Worm (Caenorhabditis elegans) whole organism, L1 larva: ENCODE measurements around the gene alh-11.

Experiments used
- C04F5.9 ChIP-seq: sonication (generic microtip); optimal IDR thresholded peaks from 2 replicates; lab custom pipeline; 2016; ENCODE audit warnings: missing genetic modification characterization, missing compliant biosample characterization
- C34B4.2 ChIP-seq: sonication (generic microtip); optimal IDR thresholded peaks from 2 replicates; lab custom pipeline; 2017; ENCODE audit warnings: mild to moderate bottlenecking, missing genetic modification characterization, missing compliant biosample characterization
- Y116A8C.19 ChIP-seq: sonication (generic microtip); optimal IDR thresholded peaks from 2 replicates; lab custom pipeline; 2016; ENCODE audit warnings: missing compliant biosample characterization, missing genetic modification characterization, borderline replicate concordance
- alr-1 ChIP-seq: fragments of 200-800 bp; sonication (Bioruptor generic); optimal IDR thresholded peaks from 2 replicates; lab custom pipeline; 2018; ENCODE audit warnings: borderline replicate concordance, mild to moderate bottlenecking, missing genetic modification characterization, missing compliant biosample characterization
- blmp-1 ChIP-seq: fragments of 150-350 bp; optimal IDR thresholded peaks from 2 replicates; lab custom pipeline; 2014; ENCODE audit warnings: missing biosample characterization, missing genetic modification characterization
- ceh-8 ChIP-seq: fragments of 200-800 bp; sonication (Bioruptor generic); optimal IDR thresholded peaks from 2 replicates; lab custom pipeline; 2018; ENCODE audit warnings: mild to moderate bottlenecking, missing genetic modification characterization, moderate library complexity, missing compliant biosample characterization
- ceh-88 ChIP-seq: fragments of 200-800 bp; sonication (Bioruptor generic); IDR thresholded peaks from 2 replicates; pipeline ENCODE4 v1.3.6; 2022; ENCODE audit warnings: missing genetic modification characterization, missing compliant biosample characterization
- ceh-90 ChIP-seq: sonication (generic microtip); optimal IDR thresholded peaks from 2 replicates; lab custom pipeline; 2016; ENCODE audit warnings: missing genetic modification characterization, missing compliant biosample characterization
- ces-1 ChIP-seq: fragments of 150-350 bp; optimal IDR thresholded peaks from 2 replicates; lab custom pipeline; 2014; ENCODE audit warnings: missing biosample characterization, missing genetic modification reagents, missing genetic modification characterization
- dpl-1 ChIP-seq, 3 experiments: fragments of 150-350 bp in 2 of 3; sonication (generic microtip) in 1 of 3; optimal IDR thresholded peaks; 2 replicates each; lab custom pipeline; 2014 to 2017; ENCODE audit warnings: missing biosample characterization in 3 of 3, missing genetic modification characterization in 3 of 3, missing genetic modification reagents in 3 of 3
- dsc-1 ChIP-seq: sonication (generic microtip); optimal IDR thresholded peaks from 2 replicates; lab custom pipeline; 2016; ENCODE audit warnings: mild to moderate bottlenecking, missing genetic modification characterization, missing compliant biosample characterization
- efl-1 ChIP-seq, 4 experiments: fragments of 150-350 bp; optimal IDR thresholded peaks in 3 of 4; peaks in 1 of 4; 1 replicate in 1 of 4; 2 replicates in 3 of 4; lab custom pipeline; 2014; ENCODE audit warnings: missing biosample characterization in 2 of 4, missing genetic modification characterization in 2 of 4, missing genetic modification reagents in 2 of 4
- efl-3 ChIP-seq: fragments of 200-800 bp; sonication (Bioruptor generic); optimal IDR thresholded peaks from 2 replicates; lab custom pipeline; 2018; ENCODE audit warnings: mild to moderate bottlenecking, missing genetic modification characterization, missing compliant biosample characterization
- egl-13 ChIP-seq: sonication (generic microtip); optimal IDR thresholded peaks from 2 replicates; lab custom pipeline; 2016; ENCODE audit warnings: missing genotype, missing genetic modification reagents, missing genetic modification characterization, missing compliant biosample characterization
- elt-2 ChIP-seq: sonication (generic microtip); optimal IDR thresholded peaks from 2 replicates; lab custom pipeline; 2016; ENCODE audit warnings: missing genetic modification characterization, mild to moderate bottlenecking, inconsistent platforms, missing compliant biosample characterization, missing genetic modification reagents
- elt-3 ChIP-seq, 6 experiments: fragments of 150-350 bp in 1 of 6; sonication (generic microtip); optimal IDR thresholded peaks; 2 replicates each; lab custom pipeline; 2017 to 2018; ENCODE audit warnings: missing biosample characterization in 6 of 6, missing genetic modification characterization in 6 of 6, inconsistent platforms in 1 of 6
- ets-5 ChIP-seq: fragments of 200-800 bp; sonication (Bioruptor generic); IDR thresholded peaks from 2 replicates; pipeline ENCODE4 v1.3.6; 2022; ENCODE audit warnings: missing genetic modification characterization, missing compliant biosample characterization
- fkh-10 ChIP-seq: sonication (generic microtip); optimal IDR thresholded peaks from 2 replicates; lab custom pipeline; 2017; ENCODE audit warnings: missing biosample characterization, missing genetic modification reagents, missing genetic modification characterization
- fkh-8 ChIP-seq: sonication (generic microtip); optimal IDR thresholded peaks from 2 replicates; lab custom pipeline; 2016; ENCODE audit warnings: mild to moderate bottlenecking, missing genetic modification characterization, missing compliant biosample characterization
- grh-1 ChIP-seq: fragments of 200-800 bp; sonication (Bioruptor generic); IDR thresholded peaks from 2 replicates; pipeline ENCODE4 v1.3.6; 2022; ENCODE audit warnings: missing genetic modification reagents, missing genetic modification characterization, missing compliant biosample characterization
- hlh-4 ChIP-seq: sonication (generic microtip); optimal IDR thresholded peaks from 2 replicates; lab custom pipeline; 2016; ENCODE audit warnings: mild to moderate bottlenecking, missing genetic modification characterization, missing compliant biosample characterization
- isw-1 ChIP-seq: fragments of 200-800 bp; sonication (Bioruptor generic); IDR thresholded peaks from 2 replicates; pipeline ENCODE4 v1.3.6; 2022; ENCODE audit warnings: missing genetic modification characterization, missing compliant biosample characterization
- lin-13 ChIP-seq: fragments of 150-350 bp; optimal IDR thresholded peaks from 2 replicates; lab custom pipeline; 2014; ENCODE audit warnings: missing biosample characterization, missing genetic modification reagents, missing genetic modification characterization
- lin-14 ChIP-seq: fragments of 200-800 bp; sonication (Bioruptor generic); optimal IDR thresholded peaks from 2 replicates; lab custom pipeline; 2018; ENCODE audit warnings: mild to moderate bottlenecking, missing genetic modification characterization, moderate library complexity, missing compliant biosample characterization
- lin-35 ChIP-seq, 2 experiments: fragments of 150-350 bp; optimal IDR thresholded peaks; 2 replicates each; lab custom pipeline; 2014; ENCODE audit warnings: missing biosample characterization in 2 of 2, missing genetic modification characterization in 2 of 2, missing genetic modification reagents in 2 of 2
- lin-39 ChIP-seq: fragments of 150-350 bp; optimal IDR thresholded peaks from 2 replicates; lab custom pipeline; 2014; ENCODE audit warnings: missing biosample characterization, missing genetic modification reagents, missing genetic modification characterization
- lir-3 ChIP-seq: sonication (generic microtip); optimal IDR thresholded peaks from 2 replicates; lab custom pipeline; 2016; ENCODE audit warnings: mild to moderate bottlenecking, missing genetic modification characterization, moderate library complexity, missing compliant biosample characterization; ENCODE audit not compliant: poor library complexity
- lsy-2 ChIP-seq, 2 experiments: fragments of 150-350 bp; optimal IDR thresholded peaks; 2 replicates each; lab custom pipeline; 2014; ENCODE audit warnings: missing biosample characterization in 2 of 2, missing genetic modification characterization in 2 of 2
- mab-9 ChIP-seq: fragments of 200-800 bp; sonication (Bioruptor generic); IDR thresholded peaks from 2 replicates; pipeline ENCODE4 v1.3.6; 2022; ENCODE audit warnings: missing genetic modification reagents, missing genetic modification characterization, missing compliant biosample characterization
- mep-1 ChIP-seq: fragments of 150-350 bp; optimal IDR thresholded peaks from 2 replicates; lab custom pipeline; 2014; ENCODE audit warnings: missing biosample characterization, missing genetic modification characterization
- nhr-20 ChIP-seq: sonication (generic microtip); optimal IDR thresholded peaks from 2 replicates; lab custom pipeline; 2016; ENCODE audit warnings: mild to moderate bottlenecking, missing genetic modification characterization, missing compliant biosample characterization
- nhr-47 ChIP-seq: sonication (generic microtip); optimal IDR thresholded peaks from 2 replicates; lab custom pipeline; 2016; ENCODE audit warnings: mild to moderate bottlenecking, missing genetic modification characterization, moderate library complexity, missing compliant biosample characterization
- nhr-71 ChIP-seq: sonication (generic microtip); optimal IDR thresholded peaks from 2 replicates; lab custom pipeline; 2016; ENCODE audit warnings: mild to moderate bottlenecking, missing genetic modification characterization, moderate library complexity, missing compliant biosample characterization
- nhr-85 ChIP-seq: sonication (generic microtip); peaks from one replicate; lab custom pipeline; 2016; ENCODE audit warnings: missing genetic modification characterization, inconsistent platforms, missing compliant biosample characterization
- pag-3 ChIP-seq: sonication (generic microtip); optimal IDR thresholded peaks from 2 replicates; lab custom pipeline; 2017; ENCODE audit warnings: missing genetic modification characterization, mild to moderate bottlenecking, missing compliant biosample characterization, antibody characterized with exemption, borderline replicate concordance; ENCODE audit not compliant: insufficient read depth
- pax-3 ChIP-seq: fragments of 200-800 bp; sonication (Bioruptor generic); optimal IDR thresholded peaks from 2 replicates; lab custom pipeline; 2018; ENCODE audit warnings: mild to moderate bottlenecking, missing genetic modification characterization, moderate library complexity, missing compliant biosample characterization
- rnt-1 ChIP-seq: sonication (generic microtip); optimal IDR thresholded peaks from 2 replicates; lab custom pipeline; 2016; ENCODE audit warnings: mild to moderate bottlenecking, missing genetic modification characterization, moderate library complexity, missing compliant biosample characterization
- snpc-4 ChIP-seq: fragments of 150-350 bp; optimal IDR thresholded peaks from 2 replicates; lab custom pipeline; 2014; ENCODE audit warnings: missing biosample characterization, missing genetic modification characterization
- sox-4 ChIP-seq: sonication (generic microtip); optimal IDR thresholded peaks from 2 replicates; lab custom pipeline; 2016; ENCODE audit warnings: missing genetic modification characterization, missing compliant biosample characterization
- swsn-7 ChIP-seq: sonication (generic microtip); optimal IDR thresholded peaks from 2 replicates; lab custom pipeline; 2016; ENCODE audit warnings: missing genetic modification characterization, missing compliant biosample characterization
- unc-62 ChIP-seq: fragments of 150-350 bp; optimal IDR thresholded peaks from 2 replicates; lab custom pipeline; 2014; ENCODE audit warnings: missing biosample characterization, missing genetic modification reagents, missing genetic modification characterization
- unc-98 ChIP-seq: fragments of 200-800 bp; sonication (Bioruptor generic); IDR thresholded peaks from 2 replicates; pipeline ENCODE4 v1.3.6; 2022; ENCODE audit warnings: missing genetic modification characterization, missing compliant biosample characterization
- vab-15 ChIP-seq: sonication (generic microtip); optimal IDR thresholded peaks from 2 replicates; lab custom pipeline; 2017; ENCODE audit warnings: missing genotype, mild to moderate bottlenecking, missing genetic modification characterization, missing compliant biosample characterization
- xbp-1 ChIP-seq: sonication (generic microtip); optimal IDR thresholded peaks from 2 replicates; lab custom pipeline; 2016; ENCODE audit warnings: missing genetic modification characterization, missing compliant biosample characterization

Gene alh-11

DNA sequence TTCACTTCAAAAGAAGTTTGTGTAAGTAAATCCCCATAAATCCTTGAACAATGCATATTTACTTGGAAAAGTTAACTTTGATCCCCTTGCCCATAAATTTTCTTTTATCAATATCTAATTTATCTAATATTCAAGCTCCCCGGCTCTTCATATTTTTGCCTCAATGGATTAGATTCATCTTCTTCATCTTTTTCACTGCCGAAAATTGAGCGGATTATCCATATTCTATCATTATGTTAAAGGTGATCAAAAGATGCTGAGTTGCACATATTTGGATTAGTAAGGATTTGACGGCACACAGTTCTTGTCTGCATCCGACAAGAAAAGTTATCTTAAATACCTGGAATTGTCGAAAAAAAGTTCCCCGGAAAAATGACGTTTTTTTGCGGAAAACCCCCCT, 11.9 kb upstream of the alh-11 start (continued):
- TF ChIP-seq sox-4 (tag; lab: Kevin White, UChicago) (peak; percentile 58), lin-39 (tag; lab: Kevin White, UChicago) (no peak), dsc-1 (tag; lab: Kevin White, UChicago) (peak; percentile 91), hlh-4 (tag; lab: Kevin White, UChicago) (no peak), mab-9 (no peak), mep-1 (tag; lab: Kevin White, UChicago) (no peak), ceh-88 (GFP tag; lab: Robert Waterston, UW) (no peak), Y116A8C.19 (tag; lab: Kevin White, UChicago) (no peak), pax-3 (tag; lab: Kevin White, UChicago) (peak; percentile 46)

ce11 chrIII:789604-790003, 10.9 kb upstream of the alh-11 start:
- TF ChIP-seq efl-1 (optimal IDR thresholded peaks at IDR 0.05; lab: Kevin White, UChicago): no peak
- TF ChIP-seq efl-1 (GFP tag; optimal IDR thresholded peaks at IDR 0.05 in 1 of 2; lab: Kevin White, UChicago): peak in 1 of 2 experiments; percentile 80
- peak; percentile 56 for TF ChIP-seq nhr-47 (tag; lab: Kevin White, UChicago)
- TF ChIP-seq xbp-1 (tag; lab: Kevin White, UChicago): peak; percentile 7
- peak; percentile 30 for TF ChIP-seq egl-13
- peak in 1 of 2 experiments; percentile 24 for TF ChIP-seq lsy-2 (tag; optimal IDR thresholded peaks at IDR 0.05; lab: Kevin White, UChicago)
- peak; percentile 18 for TF ChIP-seq fkh-10 (GFP tag; lab: Kevin White, UChicago)
- peak; percentile 94 for TF ChIP-seq dsc-1 (tag; lab: Kevin White, UChicago)
- peak; percentile 69 for TF ChIP-seq nhr-71
- TF ChIP-seq ces-1 (GFP tag; lab: Kevin White, UChicago): no peak
- no peak for TF ChIP-seq unc-98 (GFP tag; lab: Robert Waterston, UW)
- peak; percentile 3 for TF ChIP-seq swsn-7
- no peak for TF ChIP-seq elt-2 (tag; lab: Kevin White, UChicago)
- peak; percentile 20 for TF ChIP-seq lin-14 (GFP tag; lab: Kevin White, UChicago)
- peak; percentile 35 for TF ChIP-seq nhr-85 (tag; lab: Kevin White, UChicago)
- peak; percentile 84 for TF ChIP-seq fkh-8
- peak; percentile 85 for TF ChIP-seq sox-4 (tag; lab: Kevin White, UChicago)

- TF ChIP-seq dpl-1 (GFP tag; optimal IDR thresholded peaks at IDR 0.05; lab: Kevin White, UChicago) (peak; percentile 68 to 82 (median 70)), grh-1 (GFP tag; lab: Robert Waterston, UW) (no peak), lir-3 (peak; percentile 90), xbp-1 (tag; lab: Kevin White, UChicago) (peak; percentile 74), sox-4 (tag; lab: Kevin White, UChicago) (peak; percentile 62), snpc-4 (tag; lab: Kevin White, UChicago) (peak; percentile 51), blmp-1 (tag; lab: Kevin White, UChicago) (peak; percentile 66), hlh-4 (tag; lab: Kevin White, UChicago) (no peak), alr-1 (tag; lab: Kevin White, UChicago) (no peak), C04F5.9 (tag; lab: Kevin White, UChicago) (peak; percentile 68), nhr-20 (tag; lab: Kevin White, UChicago) (peak; percentile 80), lsy-2 (tag; optimal IDR thresholded peaks at IDR 0.05; lab: Kevin White, UChicago) (peak; percentile 85 to 92), nhr-85 (tag; lab: Kevin White, UChicago) (peak; percentile 92), ceh-8 (peak; percentile 79), vab-15 (tag; lab: Kevin White, UChicago) (peak; percentile 73), mab-9 (no peak), C34B4.2 (tag; lab: Kevin White, UChicago) (no peak), pag-3 (tag; lab: Kevin White, UChicago) (no peak), lin-35 (GFP tag; optimal IDR thresholded peaks at IDR 0.05; lab: Kevin White, UChicago) (peak; percentile 76 to 84), efl-3 (GFP tag; lab: Kevin White, UChicago) (no peak), lin-39 (tag; lab: Kevin White, UChicago) (no peak), egl-13 (peak; percentile 74), isw-1 (GFP tag; lab: Robert Waterston, UW) (peak; percentile 72), ets-5 (no peak), ceh-88 (GFP tag; lab: Robert Waterston, UW) (no peak), lin-14 (GFP tag; lab: Kevin White, UChicago) (peak; percentile 89), unc-62 (no peak), ceh-90 (tag; lab: Kevin White, UChicago) (peak; percentile 91), fkh-10 (GFP tag; lab: Kevin White, UChicago) (peak; percentile 19), ces-1 (GFP tag; lab: Kevin White, UChicago) (no peak), elt-3 (tag; optimal IDR thresholded peaks at IDR 0.05; lab: Kevin White, UChicago) (peak in 1 of 6 experiments; percentile 67), lin-13 (GFP tag; lab: Kevin White, UChicago) (peak; percentile 76), nhr-47 (tag; lab: Kevin White, UChicago) (peak; percentile 88), rnt-1 (tag; lab: Kevin White, UChicago) (peak; percentile 93)
Observed at ce11 chrIII:783254-783753, 4.6 kb upstream of the alh-11 start, which contains the start of the genes dagl-2 and ppm-1.G. Gene dagl-2, minus strand, starts transcription at chrIII:783305. Gene ppm-1.G, plus strand, starts transcription at chrIII:783703.
